Worm (Caenorhabditis elegans) whole organism, L4/young adult: Measurements from ENCODE around the gene ttr-1.

ENCODE experiments used
- W03F9.2 ChIP-seq: fragments of 150-350 bp; optimal IDR thresholded peaks from 2 replicates; lab custom pipeline; 2014; ENCODE audit warnings: missing biosample characterization, missing genetic modification characterization
- dao-5 ChIP-seq: sonication (generic microtip); optimal IDR thresholded peaks from 2 replicates; lab custom pipeline; 2016; ENCODE audit warnings: missing genotype, missing genetic modification characterization, moderate library complexity, missing compliant biosample characterization
- him-1 ChIP-seq: sonication (generic microtip); optimal IDR thresholded peaks from 2 replicates; lab custom pipeline; 2016; ENCODE audit warnings: missing genotype, missing genetic modification reagents, missing genetic modification characterization, missing compliant biosample characterization

The ttr-1 gene

DNA sequence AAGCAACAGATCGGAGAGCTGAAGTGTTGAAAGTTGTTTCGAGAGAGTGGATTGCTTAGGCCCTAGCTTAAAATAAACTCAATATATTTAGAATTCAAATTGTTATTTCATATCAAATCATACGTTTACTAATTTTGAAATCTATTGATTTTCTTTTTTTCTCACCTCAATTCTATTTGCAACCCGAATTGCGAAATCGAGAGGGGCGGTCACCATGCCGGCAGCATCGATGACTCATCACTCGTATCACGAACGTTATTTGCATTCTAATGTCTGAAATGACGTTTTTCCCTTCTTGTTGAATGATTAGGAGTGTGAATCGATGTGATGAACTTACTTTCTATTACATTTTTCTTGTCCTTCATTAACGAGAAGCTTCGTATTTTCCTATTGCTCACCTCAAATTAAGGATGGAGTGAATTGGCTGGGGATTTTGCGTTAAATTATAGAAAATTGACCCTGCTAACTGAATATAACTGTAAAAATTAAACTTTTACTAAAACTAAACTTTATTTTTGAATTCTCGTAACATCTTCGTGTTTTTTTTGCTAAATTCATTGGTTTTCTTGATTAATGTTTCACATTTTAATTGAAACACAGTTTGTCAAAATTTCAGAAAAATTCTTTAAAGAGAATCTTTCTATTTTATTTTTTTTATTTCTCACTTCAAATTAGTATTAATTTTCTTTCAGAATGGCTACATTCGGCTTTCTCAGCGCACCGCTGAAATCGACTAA is 28.0 kb downstream of the ttr-1 start, which contains the start of gene alx-1:
TSS of gene alx-1 (plus strand) at position 687 of the 737 bp plus-strand sequence.
- TF ChIP-seq W03F9.2 (tag; lab: Kevin White, UChicago) (peak; percentile 19), him-1 (tag; lab: Kevin White, UChicago) (no peak), dao-5 (tag; lab: Kevin White, UChicago) (no peak)

DNA sequence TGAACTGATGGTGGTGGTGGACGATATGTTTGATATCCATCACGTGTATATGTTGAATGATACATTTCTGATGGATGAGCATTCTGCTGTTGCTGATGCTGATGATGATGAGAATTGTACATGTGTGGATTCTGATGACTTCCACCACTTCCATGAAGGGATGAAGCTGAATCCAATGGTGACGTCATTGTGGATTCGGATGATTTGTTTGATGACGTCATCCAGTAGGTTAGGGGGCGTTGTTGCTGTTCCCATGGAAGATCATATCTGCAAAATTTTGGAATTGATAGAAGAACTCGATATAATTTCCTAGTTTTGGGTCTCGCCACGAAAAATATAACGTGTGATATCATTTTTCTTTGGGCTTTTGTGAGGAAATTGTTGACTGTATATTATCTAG is 34.6 kb downstream of the ttr-1 start:
- TF ChIP-seq dao-5 (tag; lab: Kevin White, UChicago) (no peak), him-1 (tag; lab: Kevin White, UChicago) (no peak), W03F9.2 (tag; lab: Kevin White, UChicago) (no peak)

DNA sequence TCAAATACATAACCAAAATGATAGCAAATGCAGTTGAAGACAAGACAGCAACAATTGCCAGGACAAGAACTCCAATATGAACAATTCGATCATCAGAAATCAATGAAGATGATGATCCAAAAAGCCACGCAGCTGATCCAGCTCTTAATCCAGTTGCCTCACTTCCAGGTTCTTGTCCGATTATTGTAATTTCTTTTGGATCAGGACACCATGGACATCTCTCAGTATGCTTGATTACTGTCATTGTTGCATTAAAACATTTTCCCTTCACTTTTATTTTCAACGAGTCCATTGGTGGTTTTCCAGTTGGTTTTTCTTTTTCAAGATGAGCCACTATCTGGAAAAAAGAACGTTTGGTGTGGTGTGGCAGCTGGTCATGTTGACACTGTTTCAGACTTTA is 35.5 kb downstream of the ttr-1 start:
- TF ChIP-seq him-1 (tag; lab: Kevin White, UChicago) (no peak), W03F9.2 (tag; lab: Kevin White, UChicago) (no peak), dao-5 (tag; lab: Kevin White, UChicago) (no peak)

DNA sequence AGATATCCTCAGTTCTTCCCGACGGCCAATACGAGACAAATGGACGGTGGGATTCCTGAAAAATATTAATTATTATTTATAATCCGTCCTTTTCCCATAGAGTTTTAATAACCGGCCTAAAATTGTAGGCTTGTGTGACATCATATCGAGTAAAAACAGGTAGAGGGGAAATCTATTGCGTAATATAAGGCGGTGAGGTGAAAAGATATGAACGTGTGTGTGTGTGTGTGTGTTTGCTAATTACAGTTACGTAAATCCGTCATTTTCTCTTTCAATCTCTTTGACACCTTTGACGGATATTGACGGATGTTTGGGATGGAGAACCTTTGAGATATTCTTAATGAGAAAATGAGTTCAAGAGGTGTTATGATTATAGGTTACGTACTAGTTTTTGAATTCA is 36.6 kb downstream of the ttr-1 start:
- TF ChIP-seq him-1 (tag; lab: Kevin White, UChicago) (no peak), dao-5 (tag; lab: Kevin White, UChicago) (no peak), W03F9.2 (tag; lab: Kevin White, UChicago) (no peak)

DNA sequence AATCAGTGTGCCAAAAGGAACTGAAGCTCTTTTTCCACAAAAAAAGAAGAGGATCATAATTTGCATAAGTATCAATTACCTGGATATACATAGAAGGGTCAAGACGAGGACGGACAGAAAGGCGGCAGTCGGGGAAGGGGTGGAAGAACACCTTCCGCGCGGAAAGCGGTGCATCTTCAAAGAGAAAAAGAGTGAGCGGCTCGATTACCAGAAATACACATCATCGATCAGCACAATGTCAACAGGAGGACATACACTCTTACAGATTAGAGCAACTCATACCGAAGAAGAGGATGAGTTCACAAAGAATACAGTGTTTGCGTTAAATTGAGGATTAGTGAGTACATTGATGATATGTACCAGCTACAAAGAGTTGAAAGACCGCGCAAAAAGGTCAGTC is 40.5 kb downstream of the ttr-1 start:
- TF ChIP-seq him-1 (tag; lab: Kevin White, UChicago): no peak
- TF ChIP-seq dao-5 (tag; lab: Kevin White, UChicago): no peak
- no peak for TF ChIP-seq W03F9.2 (tag; lab: Kevin White, UChicago)

DNA sequence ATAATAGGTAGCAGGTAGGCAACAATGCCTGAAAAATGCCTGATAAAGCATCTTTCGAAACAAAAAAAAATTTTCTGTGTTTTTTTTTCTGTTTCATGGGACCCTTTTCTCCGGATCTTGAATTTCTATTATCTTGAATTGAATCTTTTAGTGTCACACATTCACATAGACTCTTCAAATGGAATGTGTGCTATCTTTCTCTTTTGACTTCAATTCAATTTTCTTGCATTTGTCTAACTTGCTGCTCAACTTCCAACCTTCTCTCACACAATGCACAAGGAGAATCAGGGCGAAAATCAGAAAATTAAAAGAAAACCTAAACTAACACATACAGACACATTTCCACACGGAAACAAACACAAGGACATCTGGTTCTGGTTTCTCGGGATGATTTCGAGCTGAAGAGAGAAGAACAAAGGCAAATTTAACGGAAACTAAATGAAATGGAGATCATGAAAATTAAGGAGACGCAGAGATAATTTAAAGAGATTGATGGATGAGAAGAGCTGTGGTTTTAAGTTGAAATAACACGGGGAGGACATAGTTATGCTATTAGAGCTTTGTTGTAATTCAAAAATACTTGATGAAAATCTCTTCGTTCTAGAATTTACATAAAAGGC is 43.4 kb downstream of the ttr-1 start:
- TF ChIP-seq dao-5 (tag; lab: Kevin White, UChicago) (no peak), him-1 (tag; lab: Kevin White, UChicago) (no peak)

DNA sequence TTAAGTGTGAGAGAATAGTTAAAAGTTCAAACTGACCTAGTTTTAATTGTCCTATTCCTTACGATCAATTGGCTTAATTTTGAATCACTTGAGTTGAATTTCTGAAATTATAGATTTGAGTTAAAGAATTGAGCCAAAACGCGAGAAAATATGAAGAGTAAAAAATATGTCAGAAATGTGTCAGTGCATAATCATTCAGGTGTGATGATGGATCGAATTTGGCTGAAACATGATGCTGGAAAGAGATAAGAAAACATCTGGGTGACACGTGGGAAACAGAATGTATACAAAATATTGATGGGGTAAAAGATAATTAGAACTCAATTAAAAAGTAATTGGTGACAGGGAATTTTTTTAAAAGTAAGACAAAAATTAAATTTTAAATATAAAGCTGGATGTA is 44.9 kb downstream of the ttr-1 start, which contains the start of gene R10E12.2:
TSS of gene R10E12.2 (minus strand) at position 101 of the 400 bp plus-strand sequence.
- no peak for TF ChIP-seq him-1 (tag; lab: Kevin White, UChicago)
- no peak for TF ChIP-seq dao-5 (tag; lab: Kevin White, UChicago)
- TF ChIP-seq W03F9.2 (tag; lab: Kevin White, UChicago): no peak
